Fruit fly (Drosophila melanogaster) whole organism: Measurements from ENCODE around the gene bowl.

Experiments
- Dll ChIP-seq: fragments of >200 bp; optimal IDR thresholded peaks from 2 replicates; lab custom pipeline; 2017
- pan ChIP-seq: fragments of >200 bp; optimal IDR thresholded peaks from 2 replicates; lab custom pipeline; 2017

dm6 chr2L:3737682-3738081, 33.8 kb upstream of the bowl start:
- TF ChIP-seq pan (lab: Kevin White, UChicago), result no peak
- no peak for TF ChIP-seq Dll (lab: Kevin White, UChicago)
